Worm (Caenorhabditis elegans): ENCODE data around the gene F46B3.7.

F46B3.7 gene

ce11 chrV:20625260-20625659, 6.7 kb upstream of the F46B3.7 start:
- TF ChIP-seq nhr-76 (tag; optimal IDR thresholded peaks at IDR 0.05) (no peak), hmg-11 (tag; optimal IDR thresholded peaks at IDR 0.05) (no peak), jun-1 (tag; optimal IDR thresholded peaks at IDR 0.05) (no peak), elt-2 (tag; optimal IDR thresholded peaks at IDR 0.05) (no peak), R02D3.7 (tag; optimal IDR thresholded peaks at IDR 0.05) (no peak), ceh-16 (tag; optimal IDR thresholded peaks at IDR 0.05) (no peak), unc-39 (tag; optimal IDR thresholded peaks at IDR 0.05) (no peak), ztf-4 (tag; optimal IDR thresholded peaks at IDR 0.05) (no peak), fkh-10 (GFP tag; optimal IDR thresholded peaks at IDR 0.05) (no peak), daf-12 (tag; optimal IDR thresholded peaks at IDR 0.05) (no peak), tbx-2 (tag; optimal IDR thresholded peaks at IDR 0.05) (no peak)

DNA sequence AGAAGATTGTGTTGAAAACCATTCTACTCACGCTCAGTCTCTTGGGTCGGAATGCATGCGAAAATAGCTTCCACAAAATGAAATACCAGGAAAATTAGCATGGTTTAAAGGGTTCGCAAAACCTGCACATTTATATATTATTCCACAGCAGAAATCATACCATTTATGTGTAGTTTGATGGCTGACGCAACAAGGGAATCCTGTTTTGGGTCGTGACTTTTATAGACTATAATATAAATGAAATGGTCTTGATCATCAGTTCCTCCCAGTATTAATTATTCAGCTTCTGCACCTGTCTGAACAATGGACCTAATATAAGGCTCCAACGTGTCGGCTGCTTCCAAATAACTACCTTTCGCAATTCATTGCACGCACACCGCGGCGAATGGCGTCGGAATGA, 4.5 kb upstream of the F46B3.7 start, which contains the start of gene F46B3.8:
Gene F46B3.8 (minus strand): TSS at position 101 of the 400 bp plus-strand sequence.
- TF ChIP-seq egl-27 (tag; optimal IDR thresholded peaks at IDR 0.05) (no peak), nhr-237 (tag; optimal IDR thresholded peaks at IDR 0.05) (no peak), ZK546.5 (tag; optimal IDR thresholded peaks at IDR 0.05) (no peak), nhr-11 (tag; optimal IDR thresholded peaks at IDR 0.05) (no peak), lin-39 (tag; optimal IDR thresholded peaks at IDR 0.05) (no peak), ceh-28 (tag; optimal IDR thresholded peaks at IDR 0.05) (no peak), ztf-11 (tag; optimal IDR thresholded peaks at IDR 0.05) (no peak)

- no peak for TF ChIP-seq sea-2 (GFP tag; optimal IDR thresholded peaks at IDR 0.05)
- TF ChIP-seq nhr-67 (tag; optimal IDR thresholded peaks at IDR 0.05) = no peak
- TF ChIP-seq pqm-1 (tag; optimal IDR thresholded peaks at IDR 0.05) = no peak
Observed at ce11 chrV:20609494-20609893, 9.0 kb downstream of the F46B3.7 start, which contains the start of gene grd-2. TSS of gene grd-2 (plus strand) at chrV:20609794.

- TF ChIP-seq nhr-12 (tag; optimal IDR thresholded peaks at IDR 0.05) (no peak), nhr-43 (tag; optimal IDR thresholded peaks at IDR 0.05; ENCODE audit: poor library complexity, severe bottlenecking) (peak; percentile 7), lsy-12 (tag; optimal IDR thresholded peaks at IDR 0.05) (no peak)
Observed at ce11 chrV:20608688-20609087, 9.8 kb downstream of the F46B3.7 start, which contains the start of gene ttr-12. TSS of gene ttr-12 (minus strand) at chrV:20608788.

DNA sequence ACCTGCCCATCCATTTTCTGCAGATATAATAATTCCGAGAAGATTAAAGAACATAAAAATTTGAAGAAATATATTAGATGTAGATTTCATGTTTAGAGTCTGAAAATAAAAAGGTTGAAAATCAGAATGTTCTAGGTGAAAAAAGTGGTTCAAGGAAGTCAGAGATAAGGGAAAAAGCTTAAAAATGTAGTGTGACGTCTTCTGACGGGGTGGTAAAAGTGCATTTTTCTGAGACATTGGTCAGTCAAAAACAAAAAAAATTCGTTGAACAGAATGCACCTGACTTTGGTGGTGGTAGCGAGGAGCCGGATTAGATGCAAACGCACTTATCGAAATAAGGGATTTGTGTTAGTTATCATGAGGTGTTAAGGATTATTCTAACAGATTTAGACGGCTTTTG, 11.9 kb downstream of the F46B3.7 start, which contains the start of gene F46B3.23:
Gene F46B3.23 (minus strand): TSS at position 101 of the 400 bp plus-strand sequence.
- no peak for TF ChIP-seq unc-62 (GFP tag; optimal IDR thresholded peaks at IDR 0.05)
- TF ChIP-seq ceh-28 (tag; optimal IDR thresholded peaks at IDR 0.05) = no peak
- TF ChIP-seq egl-5 (tag; optimal IDR thresholded peaks at IDR 0.05) = no peak
- no peak for TF ChIP-seq mml-1 (tag; optimal IDR thresholded peaks at IDR 0.05)
- no peak for TF ChIP-seq ZK546.5 (tag; optimal IDR thresholded peaks at IDR 0.05)
- TF ChIP-seq nhr-237 (tag; optimal IDR thresholded peaks at IDR 0.05) = no peak
- no peak for TF ChIP-seq fkh-2 (tag; optimal IDR thresholded peaks at IDR 0.05)
- no peak for TF ChIP-seq fos-1 (tag; optimal IDR thresholded peaks at IDR 0.05)
- TF ChIP-seq aly-2 (tag; optimal IDR thresholded peaks at IDR 0.05) = no peak
- TF ChIP-seq nfya-1 (tag; optimal IDR thresholded peaks at IDR 0.05; ENCODE audit: insufficient read depth) = no peak
- TF ChIP-seq elt-2 (tag; optimal IDR thresholded peaks at IDR 0.05) = no peak
- TF ChIP-seq nhr-76 (tag; optimal IDR thresholded peaks at IDR 0.05) = no peak
- no peak for TF ChIP-seq nhr-12 (tag; optimal IDR thresholded peaks at IDR 0.05)
- no peak for TF ChIP-seq lin-15B (tag; optimal IDR thresholded peaks at IDR 0.05)
- TF ChIP-seq ztf-11 (tag; optimal IDR thresholded peaks at IDR 0.05) = no peak
- no peak for TF ChIP-seq ceh-82 (tag; optimal IDR thresholded peaks at IDR 0.05)
- TF ChIP-seq skn-1 (tag; optimal IDR thresholded peaks at IDR 0.05) = no peak
- no peak for TF ChIP-seq elt-1 (tag; optimal IDR thresholded peaks at IDR 0.05)
- TF ChIP-seq snpc-4 (tag; optimal IDR thresholded peaks at IDR 0.05) = no peak
- no peak for TF ChIP-seq mdl-1 (tag; optimal IDR thresholded peaks at IDR 0.05)
